Worm (Caenorhabditis elegans): ENCODE data around the gene C55A6.12.
"Not testable (repeated sequence)": the region's sequence is repeated elsewhere in the genome, so short reads cannot be mapped to it uniquely, and the experiment has no call there.

Gene C55A6.12

DNA sequence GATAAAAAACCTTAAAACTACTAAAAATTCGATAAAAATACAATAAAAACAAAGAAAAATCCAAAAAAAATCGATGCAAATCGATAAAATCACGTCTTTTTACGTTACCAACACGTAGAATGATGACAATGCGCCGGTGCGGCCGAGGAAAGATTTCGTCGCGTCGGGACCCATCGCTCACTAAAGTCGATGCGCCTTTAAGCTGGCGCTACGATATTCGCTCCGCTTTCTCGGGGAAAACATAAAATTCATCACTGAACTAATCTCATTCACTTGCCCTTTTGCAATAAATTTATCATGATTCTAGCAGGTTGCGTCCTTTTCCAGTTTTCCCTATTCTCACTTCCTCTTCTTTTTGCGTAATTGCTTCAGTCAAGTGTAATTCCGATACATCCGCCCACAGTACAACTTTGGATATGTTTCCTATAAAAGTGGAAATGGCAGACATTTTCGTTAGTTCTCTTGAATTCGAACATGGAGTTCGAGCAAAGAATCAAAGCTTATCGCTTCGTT is 19.3 kb downstream of the C55A6.12 start, which contains the start of gene col-157:
Gene col-157, plus strand, starts transcription at position 463 of the 513 bp plus-strand sequence.
- TF ChIP-seq fos-1 (tag; optimal IDR thresholded peaks at IDR 0.05); aly-2 (tag; optimal IDR thresholded peaks at IDR 0.05); grh-1 (GFP tag; IDR thresholded peaks at IDR 0.05): not testable (repeated sequence)

DNA sequence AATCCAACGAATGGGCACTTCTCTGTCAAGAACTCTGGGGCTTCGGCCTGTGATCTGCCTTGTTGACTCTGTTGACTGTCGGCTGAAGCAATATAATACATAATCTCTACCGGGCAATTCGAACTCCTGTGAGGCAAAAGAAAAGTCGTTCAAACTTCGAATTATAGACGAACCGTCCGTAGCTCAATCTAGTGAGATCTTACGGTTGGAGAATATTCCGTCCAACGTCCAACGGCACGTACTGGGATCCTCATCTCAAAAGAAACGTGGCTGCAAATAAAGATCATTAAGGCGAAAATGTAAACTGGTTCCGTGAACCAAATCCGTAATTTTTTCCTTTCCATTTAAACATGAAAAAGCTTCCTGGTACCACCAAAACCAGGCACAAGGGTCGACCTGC is 22.2 kb downstream of the C55A6.12 start, which contains the start of gene T11F9.14:
Gene T11F9.14, minus strand, starts transcription at position 101 of the 400 bp plus-strand sequence.
- not testable (repeated sequence) for TF ChIP-seq nhr-84 (tag; optimal IDR thresholded peaks at IDR 0.05); aly-2 (tag; optimal IDR thresholded peaks at IDR 0.05); fkh-10 (GFP tag; optimal IDR thresholded peaks at IDR 0.05)

DNA sequence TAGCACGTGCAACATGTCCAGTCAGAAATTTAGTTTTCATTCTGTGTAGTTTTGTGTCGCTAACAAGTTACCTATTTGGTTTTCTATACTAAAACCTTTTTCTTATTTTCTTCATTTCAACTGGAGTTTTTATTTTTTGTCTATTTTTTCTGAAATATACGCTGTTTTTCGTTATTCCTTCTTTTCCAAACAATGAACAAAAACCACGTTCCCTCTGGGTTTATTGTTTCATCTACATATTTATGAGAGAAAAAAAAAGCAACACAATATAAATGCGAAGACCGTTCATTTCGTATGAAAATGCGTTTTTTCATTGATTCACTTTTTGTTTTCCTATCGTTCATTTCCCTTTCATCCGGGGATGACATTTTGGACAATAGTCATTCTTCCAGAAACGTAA is 23.5 kb downstream of the C55A6.12 start, which contains the start of gene T11F9.22:
Gene T11F9.22, plus strand, starts transcription at position 301 of the 400 bp plus-strand sequence.
- TF ChIP-seq efl-1 (optimal IDR thresholded peaks at IDR 0.05) (no peak), efl-1 (GFP tag; optimal IDR thresholded peaks at IDR 0.05 in 1 of 2) (peak in 1 of 2 experiments; percentile 64), irx-1 (tag; optimal IDR thresholded peaks at IDR 0.05) (no peak)

DNA sequence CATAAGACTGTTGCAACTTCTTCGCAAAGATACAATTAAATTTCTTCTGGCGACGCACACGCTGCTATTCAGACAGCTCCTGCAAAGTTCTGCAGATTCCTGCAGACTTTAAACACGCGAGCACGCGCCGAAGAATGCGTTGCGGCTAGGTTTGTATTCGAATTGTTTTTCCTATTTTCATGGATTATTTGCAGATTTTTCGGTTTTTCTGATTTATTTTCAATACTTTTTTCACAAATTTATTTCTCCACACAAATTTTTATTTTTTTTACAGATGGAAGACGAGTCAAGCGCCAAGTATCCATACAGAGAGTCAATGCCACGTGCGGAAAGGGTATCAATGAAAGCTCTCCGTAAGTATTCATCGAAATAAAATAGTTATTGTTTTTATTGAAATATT is 27.3 kb downstream of the C55A6.12 start, which contains the start of gene T11F9.7:
Gene T11F9.7, plus strand, starts transcription at position 301 of the 400 bp plus-strand sequence.
- not testable (repeated sequence) for TF ChIP-seq C04F5.9, egl-27, sox-4 (tag; optimal IDR thresholded peaks at IDR 0.05)

DNA sequence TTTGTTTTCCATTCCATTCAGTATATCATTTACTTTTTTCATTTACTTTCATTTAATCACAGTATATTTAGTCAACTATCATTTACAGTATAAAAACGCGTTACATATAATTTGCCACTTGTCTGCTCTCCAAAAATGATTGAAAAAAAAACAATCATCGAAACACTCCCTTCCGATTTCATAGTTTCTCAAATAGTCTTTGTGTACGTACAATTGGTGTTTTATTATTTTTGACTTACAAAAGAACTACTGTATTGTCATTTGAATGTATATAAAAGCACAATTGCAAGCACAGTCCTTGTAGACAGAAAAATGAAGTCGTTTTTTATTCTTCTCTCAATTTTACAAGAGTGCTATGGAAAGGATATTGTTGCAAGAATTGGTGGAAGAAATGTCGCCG is 28.5 kb downstream of the C55A6.12 start, which contains the start of gene nas-22:
Gene nas-22, plus strand, starts transcription at position 301 of the 400 bp plus-strand sequence.
- no peak for TF ChIP-seq nhr-85 (tag)
- no peak for TF ChIP-seq F16B12.6 (tag; optimal IDR thresholded peaks at IDR 0.05)
- TF ChIP-seq ztf-11 (tag; optimal IDR thresholded peaks at IDR 0.05) = no peak
- TF ChIP-seq mef-2 (tag; optimal IDR thresholded peaks at IDR 0.05) = no peak
- no peak for TF ChIP-seq unc-30 (tag; optimal IDR thresholded peaks at IDR 0.05)
- TF ChIP-seq Y116A8C.19 (tag; optimal IDR thresholded peaks at IDR 0.05; ENCODE audit: borderline replicate concordance) = no peak
- no peak for TF ChIP-seq elt-3 (tag; optimal IDR thresholded peaks at IDR 0.05)
- TF ChIP-seq lin-14 (GFP tag; optimal IDR thresholded peaks at IDR 0.05) = no peak

DNA sequence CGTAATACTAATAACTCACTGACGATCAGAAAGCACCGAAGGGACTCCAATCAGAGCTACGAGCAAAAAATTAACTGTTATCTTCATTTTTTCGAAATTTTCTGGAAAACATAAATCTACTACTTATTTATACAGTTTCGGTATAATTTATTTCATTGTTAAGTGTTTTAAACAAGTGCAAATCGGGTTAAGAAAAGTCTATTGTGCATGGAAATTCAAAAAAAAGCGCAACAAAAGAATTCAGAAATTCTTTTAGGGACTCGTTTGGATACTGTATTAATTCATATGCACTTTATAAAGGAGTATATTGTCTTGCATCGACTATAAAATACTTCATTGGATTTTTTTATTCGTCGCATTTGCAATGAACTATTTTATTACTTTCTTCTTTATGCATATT is 30.7 kb downstream of the C55A6.12 start, which contains the start of the genes nas-20 and nas-21:
Gene nas-20, minus strand, starts transcription at position 101 of the 400 bp plus-strand sequence.
Gene nas-21, plus strand, starts transcription at position 356 of the 400 bp plus-strand sequence.
- TF ChIP-seq unc-62 (GFP tag; optimal IDR thresholded peaks at IDR 0.05) (no peak), mef-2 (tag; optimal IDR thresholded peaks at IDR 0.05) (no peak), xbp-1 (tag; optimal IDR thresholded peaks at IDR 0.05) (no peak), isw-1 (GFP tag; IDR thresholded peaks at IDR 0.05) (no peak), dsc-1 (tag; optimal IDR thresholded peaks at IDR 0.05) (no peak), elt-3 (tag; optimal IDR thresholded peaks at IDR 0.05) (no peak), sptf-1 (tag; optimal IDR thresholded peaks at IDR 0.05) (no peak), lin-14 (GFP tag; optimal IDR thresholded peaks at IDR 0.05) (no peak), irx-1 (tag; optimal IDR thresholded peaks at IDR 0.05) (no peak)

DNA sequence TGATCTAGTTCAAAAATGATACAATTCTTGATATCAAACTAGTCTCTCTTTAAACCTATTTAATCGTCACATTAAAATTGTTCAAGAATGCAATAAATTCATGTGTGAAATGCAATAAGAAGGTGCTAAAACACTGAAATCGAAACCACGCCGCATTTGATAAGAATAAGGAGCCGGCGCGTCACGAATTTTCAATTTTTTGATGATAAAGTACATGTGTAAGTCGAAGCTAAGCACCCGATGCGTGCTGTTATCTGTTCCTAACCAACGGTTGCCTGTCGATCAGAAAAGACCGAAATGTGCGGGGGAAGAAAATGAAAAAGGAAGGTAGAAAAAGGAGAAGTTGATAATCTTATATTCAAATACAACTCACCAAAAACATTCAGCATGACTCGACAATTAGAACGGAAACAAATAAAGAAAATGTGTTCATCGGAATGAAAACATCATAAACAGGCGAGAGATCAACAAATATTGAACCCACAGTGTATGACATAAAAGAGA is 32.7 kb downstream of the C55A6.12 start, which contains the start of gene aat-6:
Gene aat-6, minus strand, starts transcription at position 454 of the 504 bp plus-strand sequence.
- TF ChIP-seq efl-1 (optimal IDR thresholded peaks at IDR 0.05) (no peak), efl-1 (GFP tag; optimal IDR thresholded peaks at IDR 0.05 in 1 of 2) (peak in 1 of 2 experiments; percentile 78), mab-9 (GFP tag; IDR thresholded peaks at IDR 0.05) (no peak), nhr-20 (tag; optimal IDR thresholded peaks at IDR 0.05) (peak; percentile 38), elt-2 (tag; optimal IDR thresholded peaks at IDR 0.05) (peak; percentile 93), nhr-90 (tag; optimal IDR thresholded peaks at IDR 0.05; ENCODE audit: poor library complexity) (peak; percentile 2), nhr-76 (tag; optimal IDR thresholded peaks at IDR 0.05) (no peak), skn-1 (tag; optimal IDR thresholded peaks at IDR 0.05) (no peak), pqm-1 (tag; optimal IDR thresholded peaks at IDR 0.05) (peak; percentile 10), lin-35 (GFP tag; optimal IDR thresholded peaks at IDR 0.05) (peak in 1 of 2 experiments; percentile 24)
